Fruit fly (Drosophila melanogaster) whole organism, embryonic: ENCODE measurements around the gene Patr-1.

ENCODE experiments used
- C15 ChIP-seq: fragments of 200-800 bp; sonication (Bioruptor generic); IDR thresholded peaks from 3 replicates; pipeline ENCODE4 v1.3.6; 2022; ENCODE audit warnings: missing biosample characterization, missing genetic modification characterization
- CG12104 ChIP-seq: fragments of 200-800 bp; sonication (Bioruptor generic); optimal IDR thresholded peaks from 3 replicates; lab custom pipeline; 2016; ENCODE audit warnings: missing biosample characterization, missing genetic modification characterization
- CG1602 ChIP-seq: fragments of 200-800 bp; sonication (Bioruptor generic); optimal IDR thresholded peaks from 3 replicates; lab custom pipeline; 2016; ENCODE audit warnings: missing biosample characterization, missing genetic modification characterization
- CG1647 ChIP-seq: fragments of 200-800 bp; sonication (Bioruptor generic); optimal IDR thresholded peaks from 3 replicates; lab custom pipeline; 2016; ENCODE audit warnings: missing biosample characterization, missing genetic modification characterization
- CG16779 ChIP-seq: fragments of 200-800 bp; sonication (Bioruptor generic); IDR thresholded peaks from 2 replicates; pipeline ENCODE4 v1.3.6; 2022; ENCODE audit warnings: missing biosample characterization, missing genetic modification characterization
- CG17328 ChIP-seq: fragments of 200-800 bp; sonication (Bioruptor generic); IDR thresholded peaks from 2 replicates; pipeline ENCODE4 v1.3.6; 2022; ENCODE audit warnings: missing biosample characterization, missing genetic modification characterization
- CG17568 ChIP-seq: fragments of 200-800 bp; sonication (Bioruptor generic); optimal IDR thresholded peaks from 2 replicates; lab custom pipeline; 2018; ENCODE audit warnings: missing biosample characterization, mild to moderate bottlenecking, missing genetic modification characterization, moderate library complexity
- CG17802 ChIP-seq: fragments of 200-800 bp; sonication (Bioruptor generic); optimal IDR thresholded peaks from 2 replicates; lab custom pipeline; 2018; ENCODE audit warnings: missing biosample characterization, mild to moderate bottlenecking, missing genetic modification characterization, moderate library complexity
- CG17912 ChIP-seq: fragments of 200-800 bp; sonication (Bioruptor generic); optimal IDR thresholded peaks from 2 replicates; lab custom pipeline; 2018; ENCODE audit warnings: missing biosample characterization, mild to moderate bottlenecking, missing genetic modification characterization
- CG18011 ChIP-seq: fragments of 200-800 bp; sonication (Bioruptor generic); optimal IDR thresholded peaks from 2 replicates; lab custom pipeline; 2017; ENCODE audit warnings: missing biosample characterization, missing genetic modification characterization, mild to moderate bottlenecking, moderate library complexity, missing genotype
- CG2678 ChIP-seq: fragments of 200-800 bp; sonication (Bioruptor generic); optimal IDR thresholded peaks from 3 replicates; lab custom pipeline; 2019; ENCODE audit warnings: missing biosample characterization, mild to moderate bottlenecking, missing genetic modification characterization, moderate library complexity
- CG3163 ChIP-seq: fragments of 200-800 bp; sonication (Bioruptor generic); optimal IDR thresholded peaks from 3 replicates; lab custom pipeline; 2016; ENCODE audit warnings: missing biosample characterization, missing genetic modification characterization
- CG3407 ChIP-seq: fragments of 200-800 bp; sonication (Bioruptor generic); optimal IDR thresholded peaks from 2 replicates; lab custom pipeline; 2018; ENCODE audit warnings: missing biosample characterization, mild to moderate bottlenecking, missing genetic modification characterization
- CG34422 ChIP-seq: fragments of 200-800 bp; sonication (Bioruptor generic); IDR thresholded peaks from 3 replicates; pipeline ENCODE4 v1.3.6; 2022; ENCODE audit warnings: missing biosample characterization, missing genetic modification characterization
- CG6654 ChIP-seq: fragments of 200-800 bp; sonication (Bioruptor generic); optimal IDR thresholded peaks from 2 replicates; lab custom pipeline; 2017; ENCODE audit warnings: missing biosample characterization, mild to moderate bottlenecking, missing genetic modification characterization
- CG7928 ChIP-seq: fragments of 200-800 bp; sonication (Bioruptor generic); optimal IDR thresholded peaks from 2 replicates; lab custom pipeline; 2017; ENCODE audit warnings: missing biosample characterization, mild to moderate bottlenecking, missing genetic modification characterization
- CG8944 ChIP-seq: fragments of 200-800 bp; sonication (Bioruptor generic); optimal IDR thresholded peaks from 3 replicates; lab custom pipeline; 2016; ENCODE audit warnings: missing biosample characterization, missing genetic modification characterization
- CG9727 ChIP-seq: fragments of 200-800 bp; sonication (Bioruptor generic); optimal IDR thresholded peaks from 3 replicates; lab custom pipeline; 2017; ENCODE audit warnings: missing biosample characterization, mild to moderate bottlenecking, missing genetic modification characterization
- CHES-1-like ChIP-seq: fragments of 200-800 bp; sonication (Bioruptor generic); optimal IDR thresholded peaks from 2 replicates; lab custom pipeline; 2016; ENCODE audit warnings: missing biosample characterization, missing genetic modification characterization
- Dad ChIP-seq: fragments of 200-800 bp; sonication (Bioruptor generic); optimal IDR thresholded peaks from 3 replicates; lab custom pipeline; 2016; ENCODE audit warnings: missing biosample characterization, missing genetic modification characterization
- Lim3 ChIP-seq: fragments of 200-800 bp; sonication (Bioruptor generic); IDR thresholded peaks from 2 replicates; pipeline ENCODE4 v1.3.6; 2022; ENCODE audit warnings: missing biosample characterization, missing genetic modification characterization
- Lpt ChIP-seq: fragments of >200 bp; optimal IDR thresholded peaks from 2 replicates; lab custom pipeline; 2018; ENCODE audit warnings: missing biosample characterization, missing genetic modification characterization
- MBD-R2 ChIP-seq: fragments of 200-800 bp; sonication (Bioruptor generic); IDR thresholded peaks from 2 replicates; pipeline ENCODE4 v1.3.6; 2022; ENCODE audit warnings: missing biosample characterization, missing genetic modification characterization
- NFAT ChIP-seq: fragments of 200-800 bp; sonication (Bioruptor generic); IDR thresholded peaks from 2 replicates; pipeline ENCODE4 v1.3.6; 2022; ENCODE audit warnings: missing biosample characterization, missing genetic modification characterization
- Rfx ChIP-seq: fragments of 200-800 bp; sonication (Bioruptor generic); IDR thresholded peaks from 2 replicates; pipeline ENCODE4 v1.3.6; 2022; ENCODE audit warnings: missing biosample characterization, missing genetic modification characterization
- Sry-δ ChIP-seq: fragments of 200-800 bp; sonication (Bioruptor generic); optimal IDR thresholded peaks from 2 replicates; lab custom pipeline; 2016; ENCODE audit warnings: missing biosample characterization, missing genetic modification characterization
- abd-A ChIP-seq: fragments of 200-800 bp; sonication (Bioruptor generic); optimal IDR thresholded peaks from 3 replicates; lab custom pipeline; 2019; ENCODE audit warnings: missing biosample characterization, mild to moderate bottlenecking, missing genetic modification characterization, moderate library complexity
- bsh ChIP-seq, 2 experiments: fragments of 200-800 bp; sonication (Bioruptor generic); optimal IDR thresholded peaks; 2 replicates each; lab custom pipeline; 2017 to 2018; ENCODE audit warnings: mild to moderate bottlenecking in 2 of 2, missing biosample characterization in 2 of 2, missing genetic modification characterization in 2 of 2, moderate library complexity in 1 of 2
- chif ChIP-seq, 2 experiments: fragments of 200-800 bp; sonication (Bioruptor generic); optimal IDR thresholded peaks; 3 replicates each; lab custom pipeline; 2016; ENCODE audit warnings: missing biosample characterization in 2 of 2, missing genetic modification characterization in 2 of 2
- chm ChIP-seq: fragments of 200-800 bp; sonication (Bioruptor generic); IDR thresholded peaks from 2 replicates; pipeline ENCODE4 v1.3.6; 2022; ENCODE audit warnings: missing biosample characterization, missing genetic modification characterization
- chn ChIP-seq: fragments of 200-800 bp; sonication (Bioruptor generic); optimal IDR thresholded peaks from 2 replicates; lab custom pipeline; 2016; ENCODE audit warnings: missing biosample characterization, missing genetic modification characterization
- ci ChIP-seq: fragments of 200-800 bp; sonication (Bioruptor generic); IDR thresholded peaks from 3 replicates; pipeline ENCODE4 v1.3.6; 2022; ENCODE audit warnings: missing biosample characterization, missing genetic modification characterization
- cwo ChIP-seq: fragments of 200-800 bp; sonication (Bioruptor generic); optimal IDR thresholded peaks from 3 replicates; lab custom pipeline; 2017; ENCODE audit warnings: missing biosample characterization, missing genetic modification characterization, mild to moderate bottlenecking, moderate library complexity, missing genetic modification reagents
- en ChIP-seq: fragments of 200-800 bp; sonication (Bioruptor generic); optimal IDR thresholded peaks from 2 replicates; lab custom pipeline; 2016; ENCODE audit warnings: missing biosample characterization, missing genetic modification characterization
- ewg ChIP-seq: fragments of 200-800 bp; sonication (Bioruptor generic); optimal IDR thresholded peaks from 3 replicates; lab custom pipeline; 2017; ENCODE audit warnings: mild to moderate bottlenecking, missing biosample characterization, missing genetic modification reagents, missing genetic modification characterization
- fd3F ChIP-seq: fragments of 200-800 bp; sonication (Bioruptor generic); optimal IDR thresholded peaks from 2 replicates; lab custom pipeline; 2018; ENCODE audit warnings: missing biosample characterization, mild to moderate bottlenecking, missing genetic modification characterization, moderate library complexity
- gcm2 ChIP-seq: fragments of 200-800 bp; sonication (Bioruptor generic); optimal IDR thresholded peaks from 2 replicates; lab custom pipeline; 2016; ENCODE audit warnings: missing biosample characterization, missing genetic modification characterization
- jing ChIP-seq: fragments of 200-800 bp; sonication (Bioruptor generic); optimal IDR thresholded peaks from 2 replicates; lab custom pipeline; 2018; ENCODE audit warnings: missing biosample characterization, mild to moderate bottlenecking, missing genetic modification characterization
- kay ChIP-seq: fragments of 200-800 bp; sonication (Bioruptor generic); optimal IDR thresholded peaks from 2 replicates; lab custom pipeline; 2016; ENCODE audit warnings: missing biosample characterization, missing genetic modification characterization
- kni ChIP-seq: fragments of 200-800 bp; sonication (Bioruptor generic); optimal IDR thresholded peaks from 3 replicates; lab custom pipeline; 2017; ENCODE audit warnings: mild to moderate bottlenecking, missing biosample characterization, missing genetic modification reagents, missing genetic modification characterization
- mirr ChIP-seq: fragments of 200-800 bp; sonication (Bioruptor generic); optimal IDR thresholded peaks from 3 replicates; lab custom pipeline; 2018; ENCODE audit warnings: missing biosample characterization, mild to moderate bottlenecking, missing genetic modification characterization
- prd ChIP-seq, 3 experiments: fragments of >200 bp in 2 of 3; fragments of 200-800 bp in 1 of 3; sonication (Bioruptor generic) in 1 of 3; optimal IDR thresholded peaks in 2 of 3; IDR thresholded peaks in 1 of 3; 2 replicates in 2 of 3; 3 replicates in 1 of 3; pipeline versions ENCODE4 v1.3.6 to Lab custom; 2017 to 2022; ENCODE audit warnings: missing biosample characterization in 1 of 3, missing genetic modification characterization in 1 of 3
- schlank ChIP-seq: fragments of 200-800 bp; sonication (Bioruptor generic); optimal IDR thresholded peaks from 2 replicates; lab custom pipeline; 2018; ENCODE audit warnings: missing biosample characterization, mild to moderate bottlenecking, missing genetic modification characterization
- sens ChIP-seq: fragments of 200-800 bp; sonication (Bioruptor generic); peaks from one replicate; lab custom pipeline; 2016; ENCODE audit warnings: missing biosample characterization, missing genetic modification characterization
- sim ChIP-seq: fragments of 200-800 bp; sonication (Bioruptor generic); IDR thresholded peaks from 2 replicates; pipeline ENCODE4 v1.3.6; 2022; ENCODE audit warnings: missing biosample characterization, missing genetic modification characterization
- sima ChIP-seq: fragments of 200-800 bp; sonication (Bioruptor generic); optimal IDR thresholded peaks from 2 replicates; lab custom pipeline; 2016; ENCODE audit warnings: missing biosample characterization, missing genetic modification characterization
- slbo ChIP-seq: fragments of 200-800 bp; sonication (Bioruptor generic); IDR thresholded peaks from 2 replicates; pipeline ENCODE4 v1.3.6; 2022; ENCODE audit warnings: missing biosample characterization, missing genetic modification characterization
- tgo ChIP-seq: fragments of 200-800 bp; sonication (Bioruptor generic); IDR thresholded peaks from 3 replicates; pipeline ENCODE4 v1.3.6; 2022; ENCODE audit warnings: missing biosample characterization, missing genetic modification characterization
- toy ChIP-seq: fragments of 200-800 bp; sonication (Bioruptor generic); IDR thresholded peaks from 2 replicates; pipeline ENCODE4 v1.3.6; 2022; ENCODE audit warnings: missing biosample characterization, missing genetic modification characterization
- z ChIP-seq: fragments of 200-800 bp; sonication (Bioruptor generic); IDR thresholded peaks from 3 replicates; pipeline ENCODE4 v1.3.6; 2022; ENCODE audit warnings: missing biosample characterization, missing genetic modification characterization

Gene Patr-1

dm6 chr3R:17039993-17040807 is 3.2 kb upstream of the Patr-1 start, which contains the start of the genes CG18213 and Trm7-32 (continued):
- TF ChIP-seq cwo (GFP tag; lab: Kevin White, UChicago) (no peak), ci (GFP tag; lab: Robert Waterston, UW) (no peak), slbo (GFP tag; lab: Robert Waterston, UW) (peak; percentile 60; the same call in 1 of the 2 replicates), kay (GFP tag; lab: Kevin White, UChicago) (no peak), kni (GFP tag; lab: Kevin White, UChicago) (no peak), sim (no peak), CG2678 (no peak), CG17912 (GFP tag; lab: Kevin White, UChicago) (no peak), en (GFP tag; lab: Kevin White, UChicago) (no peak), sima (GFP tag; lab: Kevin White, UChicago) (no peak), toy (GFP tag; lab: Robert Waterston, UW) (no peak), CG12104 (GFP tag; lab: Kevin White, UChicago) (peak; percentile 9), prd (optimal IDR thresholded peaks at IDR 0.05; lab: Kevin White, UChicago) (no peak), prd (GFP tag; IDR thresholded peaks at IDR 0.05; lab: Robert Waterston, UW) (no peak), CG17568 (GFP tag; lab: Kevin White, UChicago) (no peak), C15 (GFP tag; lab: Robert Waterston, UW) (no peak), Lim3 (GFP tag; lab: Robert Waterston, UW) (no peak), z (GFP tag; lab: Robert Waterston, UW) (no peak), CG1602 (GFP tag; lab: Kevin White, UChicago) (no peak), Rfx (GFP tag; lab: Robert Waterston, UW) (no peak; the same call in 1 of the 2 replicates), NFAT (GFP tag; lab: Robert Waterston, UW) (no peak), chm (GFP tag; lab: Robert Waterston, UW) (no peak), chn (no peak), schlank (tag; lab: Kevin White, UChicago) (no peak), CG17802 (no peak), Lpt (GFP tag; lab: Kevin White, UChicago) (no peak), bsh (GFP tag; optimal IDR thresholded peaks at IDR 0.05; lab: Kevin White, UChicago) (no peak), ewg (GFP tag; lab: Kevin White, UChicago) (no peak), CHES-1-like (GFP tag; lab: Kevin White, UChicago) (peak; percentile 29), CG17328 (GFP tag; lab: Robert Waterston, UW) (no peak), Sry-δ (peak; percentile 77), CG8944 (no peak), Dad (GFP tag; lab: Kevin White, UChicago) (no peak), chif (GFP tag; optimal IDR thresholded peaks at IDR 0.05; lab: Kevin White, UChicago) (no peak), CG18011 (GFP tag; lab: Kevin White, UChicago) (no peak), sens (peak; percentile 73), jing (GFP tag; lab: Kevin White, UChicago) (no peak), CG1647 (GFP tag; lab: Kevin White, UChicago) (no peak), fd3F (no peak), gcm2 (no peak), CG9727 (GFP tag; lab: Kevin White, UChicago) (no peak), mirr (GFP tag; lab: Kevin White, UChicago) (no peak), CG3163 (GFP tag; lab: Kevin White, UChicago) (no peak), CG3407 (GFP tag; lab: Kevin White, UChicago) (no peak), CG7928 (GFP tag; lab: Kevin White, UChicago) (peak; percentile 88), tgo (GFP tag; lab: Robert Waterston, UW) (no peak), abd-A (no peak), MBD-R2 (GFP tag; lab: Robert Waterston, UW) (peak; percentile 72), CG16779 (GFP tag; lab: Robert Waterston, UW) (no peak), CG34422 (no peak), CG6654 (GFP tag; lab: Kevin White, UChicago) (no peak)
